Worm (Caenorhabditis elegans) whole organism, mixed stage, embryonic: ENCODE measurements around the gene Y38E10A.22.
"Not testable (repeated sequence)": the region's sequence is repeated elsewhere in the genome, so short reads cannot be mapped to it uniquely, and the experiment has no call there.

Source experiments
- ceh-83 ChIP-seq: fragments of 200-800 bp; sonication (Bioruptor generic); optimal IDR thresholded peaks from 2 replicates; lab custom pipeline; 2018; ENCODE audit warnings: mild to moderate bottlenecking, missing genetic modification characterization, missing compliant biosample characterization
- elt-1 ChIP-seq: sonication (generic microtip); optimal IDR thresholded peaks from 2 replicates; lab custom pipeline; 2017; ENCODE audit warnings: missing genetic modification characterization, mild to moderate bottlenecking, missing compliant biosample characterization, antibody characterized with exemption, moderate library complexity, borderline replicate concordance; ENCODE audit not compliant: insufficient read depth
- elt-3 ChIP-seq: fragments of 150-350 bp; optimal IDR thresholded peaks from 2 replicates; lab custom pipeline; 2014; ENCODE audit warnings: missing biosample characterization, missing genetic modification characterization
- lin-13 ChIP-seq: fragments of 150-350 bp; optimal IDR thresholded peaks from 2 replicates; lab custom pipeline; 2014; ENCODE audit warnings: missing biosample characterization, missing genetic modification characterization
- lsy-2 ChIP-seq: fragments of 150-350 bp; optimal IDR thresholded peaks from 2 replicates; lab custom pipeline; 2014; ENCODE audit warnings: missing biosample characterization, missing genetic modification characterization
- nhr-12 ChIP-seq: fragments of 150-350 bp; optimal IDR thresholded peaks from 2 replicates; lab custom pipeline; 2014; ENCODE audit warnings: missing biosample characterization, missing genetic modification characterization
- nhr-2 ChIP-seq: fragments of 150-350 bp; optimal IDR thresholded peaks from 2 replicates; lab custom pipeline; 2014; ENCODE audit warnings: missing biosample characterization, missing genetic modification characterization
- snpc-4 ChIP-seq: fragments of 150-350 bp; optimal IDR thresholded peaks from 2 replicates; lab custom pipeline; 2014; ENCODE audit warnings: missing biosample characterization, missing genetic modification characterization
- tbx-8 ChIP-seq: fragments of 200-800 bp; sonication (Bioruptor generic); optimal IDR thresholded peaks from 2 replicates; lab custom pipeline; 2018; ENCODE audit warnings: mild to moderate bottlenecking, missing genetic modification characterization, moderate library complexity, missing compliant biosample characterization
- unc-39 ChIP-seq: fragments of 150-350 bp; optimal IDR thresholded peaks from 2 replicates; lab custom pipeline; 2014; ENCODE audit warnings: missing biosample characterization, missing genetic modification characterization
- unc-62 ChIP-seq: fragments of 150-350 bp; optimal IDR thresholded peaks from 2 replicates; lab custom pipeline; 2014; ENCODE audit warnings: missing biosample characterization, missing genetic modification reagents, missing genetic modification characterization
- ztf-11 ChIP-seq: fragments of 150-350 bp; optimal IDR thresholded peaks from 2 replicates; lab custom pipeline; 2014; ENCODE audit warnings: missing biosample characterization, missing genetic modification characterization

ce11 chrII:12624433-12624832, 53.2 kb downstream of the Y38E10A.22 start, which contains the start of gene Y38E10A.14:
- TF ChIP-seq snpc-4 (tag; lab: Kevin White, UChicago); nhr-12 (tag; lab: Kevin White, UChicago); ceh-83; lsy-2 (tag; lab: Kevin White, UChicago); tbx-8 (GFP tag; lab: Kevin White, UChicago); ztf-11; unc-39; elt-3 (tag; lab: Kevin White, UChicago); unc-62 (GFP tag; lab: Kevin White, UChicago); nhr-2 (tag; lab: Kevin White, UChicago); elt-1 (tag; lab: Kevin White, UChicago); lin-13 (tag; lab: Kevin White, UChicago): not testable (repeated sequence)
